Worm (Caenorhabditis elegans): ENCODE results near the gene F43C1.7.

Gene F43C1.7

ce11 chrIII:4193659-4194103, 48.7 kb downstream of the F43C1.7 start, which contains the start of gene xbp-1 (continued):
- TF ChIP-seq ztf-3 (GFP tag; optimal IDR thresholded peaks at IDR 0.05), result peak; percentile 3
- TF ChIP-seq F57C9.4 (tag; optimal IDR thresholded peaks at IDR 0.05), result no peak
- TF ChIP-seq snpc-1.3 (tag; optimal IDR thresholded peaks at IDR 0.05; ENCODE audit: insufficient read depth), result no peak
- TF ChIP-seq Y53G8AR.9 (GFP tag; conservative IDR thresholded peaks at IDR 0.05), result 0 out of 2 replicates have a peak, but pooled peaks have one; percentile 56
- TF ChIP-seq Y67H2A.10 (GFP tag; conservative IDR thresholded peaks at IDR 0.05), result no peak
- TF ChIP-seq ama-1 (optimal IDR thresholded peaks at IDR 0.05), result peak; percentile 75
- TF ChIP-seq ama-1 (GFP tag; optimal IDR thresholded peaks at IDR 0.05), result no peak
- no peak for TF ChIP-seq efl-1 (GFP tag; optimal IDR thresholded peaks at IDR 0.05)
- peak; percentile 95 for TF ChIP-seq ets-4 (GFP tag; optimal IDR thresholded peaks at IDR 0.05)
- TF ChIP-seq T26A5.8 (tag; optimal IDR thresholded peaks at IDR 0.05), result no peak
- no peak for TF ChIP-seq lin-26 (GFP tag; IDR thresholded peaks at IDR 0.05)
- peak; percentile 100 for TF ChIP-seq nhr-80 (tag; optimal IDR thresholded peaks at IDR 0.05)
- no peak for TF ChIP-seq hlh-26 (GFP tag; conservative IDR thresholded peaks at IDR 0.05)
- TF ChIP-seq lin-40 (tag; optimal IDR thresholded peaks at IDR 0.05), result peak; percentile 84
- no peak for TF ChIP-seq F39B2.1 (GFP tag; IDR thresholded peaks at IDR 0.05)
- TF ChIP-seq tbp1 (GFP tag; optimal IDR thresholded peaks at IDR 0.05), result peak; percentile 64
- no peak for TF ChIP-seq B0261.1 (tag; optimal IDR thresholded peaks at IDR 0.05)
- TF ChIP-seq madf-10 (tag; optimal IDR thresholded peaks at IDR 0.05), result peak; percentile 91
- peak; percentile 79 for TF ChIP-seq nhr-90 (tag; optimal IDR thresholded peaks at IDR 0.05)
- TF ChIP-seq ztf-25 (GFP tag; IDR thresholded peaks at IDR 0.05), result no peak
- no peak for TF ChIP-seq unc-130 (GFP tag; optimal IDR thresholded peaks at IDR 0.05)
- no peak for TF ChIP-seq snpc-4 (GFP tag; optimal IDR thresholded peaks at IDR 0.05)
- peak; percentile 52 to 71 (median 56) for TF ChIP-seq snpc-4 (tag; optimal IDR thresholded peaks at IDR 0.05)
- no peak for TF ChIP-seq ceh-91 (GFP tag; IDR thresholded peaks at IDR 0.05)
- TF ChIP-seq aptf-2 (GFP tag; conservative IDR thresholded peaks at IDR 0.05), result no peak
- TF ChIP-seq tbx-9 (tag; optimal IDR thresholded peaks at IDR 0.05; ENCODE audit: borderline replicate concordance), result no peak
- TF ChIP-seq attf-5 (GFP tag; optimal IDR thresholded peaks at IDR 0.05), result peak; percentile 98
- no peak for TF ChIP-seq lag-1 (GFP tag; IDR thresholded peaks at IDR 0.05)
- no peak; the same call in 1 of the 2 replicates for TF ChIP-seq K11D2.4 (GFP tag; IDR thresholded peaks at IDR 0.05)
- no peak for TF ChIP-seq nfya-1 (tag; optimal IDR thresholded peaks at IDR 0.05; ENCODE audit: borderline replicate concordance, insufficient read depth)
- no peak for TF ChIP-seq Y56A3A.18 (GFP tag; IDR thresholded peaks at IDR 0.05)
- peak; percentile 31 for TF ChIP-seq rcor-1 (GFP tag; IDR thresholded peaks at IDR 0.05)
- no peak for TF ChIP-seq Y53F4B.3 (GFP tag; IDR thresholded peaks at IDR 0.05)
- TF ChIP-seq mcd-1 (GFP tag; IDR thresholded peaks at IDR 0.05), result peak; percentile 64
- TF ChIP-seq gei-17 (GFP tag; optimal IDR thresholded peaks at IDR 0.05), result peak; percentile 38
- TF ChIP-seq lir-1 (GFP tag; conservative IDR thresholded peaks at IDR 0.05), result no peak; the same call in 1 of the 2 replicates
- TF ChIP-seq rec-8 (tag; optimal IDR thresholded peaks at IDR 0.05), result no peak
- peak; percentile 64 for TF ChIP-seq ztf-18 (tag; optimal IDR thresholded peaks at IDR 0.05)
- TF ChIP-seq dpff-1 (tag; optimal IDR thresholded peaks at IDR 0.05), result no peak
- TF ChIP-seq athp-1 (tag; optimal IDR thresholded peaks at IDR 0.05), result peak; percentile 41
- TF ChIP-seq K12H6.12 (tag; optimal IDR thresholded peaks at IDR 0.05), result peak; percentile 89
- peak; percentile 44 for TF ChIP-seq ztf-26 (tag; optimal IDR thresholded peaks at IDR 0.05)
- peak; percentile 38; the same call in 1 of the 2 replicates for TF ChIP-seq madf-6 (GFP tag; IDR thresholded peaks at IDR 0.05)
